Fruit fly (Drosophila melanogaster) whole organism, embryonic: Measurements from ENCODE around the gene trbl.

Experiments
- Atf3 ChIP-seq: fragments of 200-800 bp; sonication (Bioruptor generic); optimal IDR thresholded peaks from 3 replicates; lab custom pipeline; 2016; ENCODE audit warnings: missing biosample characterization, missing genetic modification characterization
- Bdp1 ChIP-seq: fragments of 200-800 bp; sonication (Bioruptor generic); optimal IDR thresholded peaks from 3 replicates; lab custom pipeline; 2016; ENCODE audit warnings: missing biosample characterization, missing genetic modification characterization
- CG10209 ChIP-seq: fragments of 200-800 bp; sonication (Bioruptor generic); optimal IDR thresholded peaks from 3 replicates; lab custom pipeline; 2017; ENCODE audit warnings: missing biosample characterization, mild to moderate bottlenecking, missing genetic modification characterization, missing genetic modification reagents
- CG10267 ChIP-seq: fragments of 200-800 bp; sonication (Bioruptor generic); optimal IDR thresholded peaks from 2 replicates; lab custom pipeline; 2018; ENCODE audit warnings: missing biosample characterization, mild to moderate bottlenecking, missing genetic modification characterization, moderate library complexity
- CG12391 ChIP-seq: fragments of 200-800 bp; sonication (Bioruptor generic); optimal IDR thresholded peaks from 3 replicates; lab custom pipeline; 2018; ENCODE audit warnings: missing biosample characterization, mild to moderate bottlenecking, missing genetic modification characterization, moderate library complexity
- CG1602 ChIP-seq: fragments of 200-800 bp; sonication (Bioruptor generic); optimal IDR thresholded peaks from 3 replicates; lab custom pipeline; 2016; ENCODE audit warnings: missing biosample characterization, missing genetic modification characterization
- CG16863 ChIP-seq: fragments of 200-800 bp; sonication (Bioruptor generic); optimal IDR thresholded peaks from 3 replicates; lab custom pipeline; 2016; ENCODE audit warnings: missing biosample characterization, missing genetic modification characterization
- CG2875 ChIP-seq: fragments of 200-800 bp; sonication (Bioruptor generic); optimal IDR thresholded peaks from 2 replicates; lab custom pipeline; 2017; ENCODE audit warnings: missing biosample characterization, mild to moderate bottlenecking, missing genetic modification characterization, missing genetic modification reagents
- CG33557 ChIP-seq: fragments of 200-800 bp; sonication (Bioruptor generic); optimal IDR thresholded peaks from 2 replicates; lab custom pipeline; 2019; ENCODE audit warnings: missing biosample characterization, mild to moderate bottlenecking, missing genetic modification characterization, moderate library complexity
- CG3407 ChIP-seq: fragments of 200-800 bp; sonication (Bioruptor generic); optimal IDR thresholded peaks from 2 replicates; lab custom pipeline; 2018; ENCODE audit warnings: missing biosample characterization, mild to moderate bottlenecking, missing genetic modification characterization
- CG4730 ChIP-seq: fragments of 200-800 bp; sonication (Bioruptor generic); IDR thresholded peaks from 2 replicates; pipeline ENCODE4 v1.3.6; 2022; ENCODE audit warnings: missing biosample characterization, missing genetic modification characterization
- CG7839 ChIP-seq: fragments of 200-800 bp; sonication (Bioruptor generic); optimal IDR thresholded peaks from 3 replicates; lab custom pipeline; 2018; ENCODE audit warnings: missing biosample characterization, mild to moderate bottlenecking, missing genetic modification characterization, moderate library complexity
- CG9609 ChIP-seq: fragments of 200-800 bp; sonication (Bioruptor generic); optimal IDR thresholded peaks from 3 replicates; lab custom pipeline; 2016; ENCODE audit warnings: missing biosample characterization, missing genetic modification characterization
- CTCF ChIP-seq: fragments of 200-800 bp; sonication (Bioruptor generic); optimal IDR thresholded peaks from 2 replicates; lab custom pipeline; 2017; ENCODE audit warnings: missing biosample characterization, mild to moderate bottlenecking, missing genetic modification characterization, moderate library complexity
- D ChIP-seq, 2 experiments: fragments of 200-800 bp in 1 of 2; fragments of >200 bp in 1 of 2; sonication (Bioruptor generic) in 1 of 2; optimal IDR thresholded peaks; 2 replicates in 1 of 2; 3 replicates in 1 of 2; lab custom pipeline; 2017; ENCODE audit warnings: mild to moderate bottlenecking in 1 of 2, missing biosample characterization in 1 of 2, missing genetic modification characterization in 1 of 2, missing genetic modification reagents in 1 of 2
- D19B ChIP-seq: fragments of 200-800 bp; sonication (Bioruptor generic); optimal IDR thresholded peaks from 2 replicates; lab custom pipeline; 2017; ENCODE audit warnings: missing biosample characterization, mild to moderate bottlenecking, missing genetic modification characterization
- Dad ChIP-seq: fragments of 200-800 bp; sonication (Bioruptor generic); optimal IDR thresholded peaks from 3 replicates; lab custom pipeline; 2016; ENCODE audit warnings: missing biosample characterization, missing genetic modification characterization
- Ets65A ChIP-seq: fragments of 200-800 bp; sonication (Bioruptor generic); peaks from one replicate; lab custom pipeline; 2016; ENCODE audit warnings: missing biosample characterization, missing genetic modification characterization
- Hey ChIP-seq: fragments of 200-800 bp; sonication (Bioruptor generic); optimal IDR thresholded peaks from 3 replicates; lab custom pipeline; 2018; ENCODE audit warnings: missing biosample characterization, mild to moderate bottlenecking, missing genetic modification characterization
- Mad ChIP-seq: fragments of 200-800 bp; sonication (Bioruptor generic); optimal IDR thresholded peaks from 2 replicates; lab custom pipeline; 2016; ENCODE audit warnings: missing biosample characterization, missing genetic modification characterization
- Myb ChIP-seq: fragments of 200-800 bp; sonication (Bioruptor generic); optimal IDR thresholded peaks from 2 replicates; lab custom pipeline; 2016; ENCODE audit warnings: missing biosample characterization, missing genetic modification characterization
- NC2β ChIP-seq: fragments of 200-800 bp; sonication (Bioruptor generic); optimal IDR thresholded peaks from 2 replicates; lab custom pipeline; 2016; ENCODE audit warnings: missing biosample characterization, missing genetic modification characterization
- Nf-YA ChIP-seq: fragments of 200-800 bp; sonication (Bioruptor generic); IDR thresholded peaks from 2 replicates; pipeline ENCODE4 v1.3.6; 2022; ENCODE audit warnings: missing biosample characterization, missing genetic modification characterization
- Oaz ChIP-seq: fragments of 200-800 bp; sonication (Bioruptor generic); IDR thresholded peaks from 2 replicates; pipeline ENCODE4 v1.3.6; 2022; ENCODE audit warnings: missing biosample characterization, missing genetic modification characterization
- Rfx ChIP-seq: fragments of 200-800 bp; sonication (Bioruptor generic); IDR thresholded peaks from 2 replicates; pipeline ENCODE4 v1.3.6; 2022; ENCODE audit warnings: missing biosample characterization, missing genetic modification characterization
- Six4 ChIP-seq: fragments of 200-800 bp; sonication (Bioruptor generic); optimal IDR thresholded peaks from 2 replicates; lab custom pipeline; 2016; ENCODE audit warnings: missing biosample characterization, missing genetic modification characterization
- Sox100B ChIP-seq: fragments of 200-800 bp; sonication (Bioruptor generic); optimal IDR thresholded peaks from 3 replicates; lab custom pipeline; 2018; ENCODE audit warnings: missing biosample characterization, mild to moderate bottlenecking, missing genetic modification characterization
- Sry-β ChIP-seq: fragments of 200-800 bp; sonication (Bioruptor generic); optimal IDR thresholded peaks from 2 replicates; lab custom pipeline; 2018; ENCODE audit warnings: missing biosample characterization, mild to moderate bottlenecking, missing genetic modification characterization, moderate library complexity
- Stat92E ChIP-seq, 3 experiments: fragments of >200 bp in 2 of 3; fragments of 200-800 bp in 1 of 3; sonication (Bioruptor generic) in 1 of 3; optimal IDR thresholded peaks; 2 replicates each; lab custom pipeline; 2017 to 2019; ENCODE audit warnings: missing biosample characterization in 3 of 3, missing genetic modification characterization in 3 of 3, mild to moderate bottlenecking in 1 of 3, moderate library complexity in 1 of 3
- Taf1 ChIP-seq: fragments of 200-800 bp; sonication (Bioruptor generic); IDR thresholded peaks from 2 replicates; pipeline ENCODE4 v1.3.6; 2022; ENCODE audit warnings: missing biosample characterization, missing genetic modification characterization
- amos ChIP-seq: fragments of 200-800 bp; sonication (Bioruptor generic); IDR thresholded peaks from 2 replicates; pipeline ENCODE4 v1.3.6; 2022; ENCODE audit warnings: missing biosample characterization, missing genetic modification characterization; ENCODE audit not compliant: partially characterized antibody
- bbx ChIP-seq: fragments of 200-800 bp; sonication (Bioruptor generic); IDR thresholded peaks from 2 replicates; pipeline ENCODE4 v1.3.6; 2022; ENCODE audit warnings: missing biosample characterization, missing genetic modification characterization; ENCODE audit not compliant: partially characterized antibody
- bcd ChIP-seq: fragments of 200-800 bp; sonication (Bioruptor generic); optimal IDR thresholded peaks from 2 replicates; lab custom pipeline; 2017; ENCODE audit warnings: missing biosample characterization, mild to moderate bottlenecking, missing genetic modification characterization
- bigmax ChIP-seq: fragments of 200-800 bp; sonication (Bioruptor generic); optimal IDR thresholded peaks from 2 replicates; lab custom pipeline; 2018; ENCODE audit warnings: missing biosample characterization, mild to moderate bottlenecking, missing genetic modification characterization
- crol ChIP-seq: fragments of 200-800 bp; sonication (Bioruptor generic); IDR thresholded peaks from 2 replicates; pipeline ENCODE4 v1.3.6; 2022; ENCODE audit warnings: missing biosample characterization, missing genetic modification characterization
- dm ChIP-seq: fragments of 200-800 bp; sonication (Bioruptor generic); optimal IDR thresholded peaks from 3 replicates; lab custom pipeline; 2016; ENCODE audit warnings: missing biosample characterization, missing genetic modification characterization
- en ChIP-seq: fragments of 200-800 bp; sonication (Bioruptor generic); optimal IDR thresholded peaks from 2 replicates; lab custom pipeline; 2016; ENCODE audit warnings: missing biosample characterization, missing genetic modification characterization
- gcm ChIP-seq: fragments of 200-800 bp; sonication (Bioruptor generic); optimal IDR thresholded peaks from 2 replicates; lab custom pipeline; 2019; ENCODE audit warnings: missing biosample characterization, mild to moderate bottlenecking, missing genetic modification characterization, moderate library complexity
- insv ChIP-seq, 2 experiments: fragments of 200-800 bp; sonication (Bioruptor generic); optimal IDR thresholded peaks; 3 replicates each; lab custom pipeline; 2016 to 2018; ENCODE audit warnings: missing biosample characterization in 2 of 2, missing genetic modification characterization in 2 of 2
- kni ChIP-seq: fragments of 200-800 bp; sonication (Bioruptor generic); optimal IDR thresholded peaks from 3 replicates; lab custom pipeline; 2017; ENCODE audit warnings: mild to moderate bottlenecking, missing biosample characterization, missing genetic modification reagents, missing genetic modification characterization
- nmo ChIP-seq: fragments of 200-800 bp; sonication (Bioruptor generic); optimal IDR thresholded peaks from 2 replicates; lab custom pipeline; 2018; ENCODE audit warnings: missing biosample characterization, mild to moderate bottlenecking, missing genetic modification characterization, moderate library complexity
- psq ChIP-seq: fragments of 200-800 bp; sonication (Bioruptor generic); optimal IDR thresholded peaks from 2 replicates; lab custom pipeline; 2017; ENCODE audit warnings: missing biosample characterization, missing genetic modification characterization
- ranshi ChIP-seq: fragments of 200-800 bp; sonication (Bioruptor generic); IDR thresholded peaks from 2 replicates; pipeline ENCODE4 v1.3.6; 2022; ENCODE audit warnings: missing biosample characterization, missing genetic modification characterization
- schlank ChIP-seq: fragments of 200-800 bp; sonication (Bioruptor generic); optimal IDR thresholded peaks from 2 replicates; lab custom pipeline; 2018; ENCODE audit warnings: missing biosample characterization, mild to moderate bottlenecking, missing genetic modification characterization
- sens-2 ChIP-seq: fragments of 200-800 bp; sonication (Bioruptor generic); IDR thresholded peaks from 2 replicates; pipeline ENCODE4 v1.3.6; 2022; ENCODE audit warnings: missing biosample characterization, missing genetic modification characterization
- slou ChIP-seq: fragments of 200-800 bp; sonication (Bioruptor generic); optimal IDR thresholded peaks from 3 replicates; lab custom pipeline; 2016; ENCODE audit warnings: missing biosample characterization, missing genetic modification characterization
- so ChIP-seq: fragments of 200-800 bp; sonication (Bioruptor generic); IDR thresholded peaks from 3 replicates; pipeline ENCODE4 v1.3.6; 2022; ENCODE audit warnings: missing biosample characterization, missing genetic modification characterization
- zfh1 ChIP-seq: fragments of 200-800 bp; sonication (Bioruptor generic); IDR thresholded peaks from 3 replicates; pipeline ENCODE4 v1.3.6; 2022; ENCODE audit warnings: missing biosample characterization, missing genetic modification characterization

Gene trbl

DNA sequence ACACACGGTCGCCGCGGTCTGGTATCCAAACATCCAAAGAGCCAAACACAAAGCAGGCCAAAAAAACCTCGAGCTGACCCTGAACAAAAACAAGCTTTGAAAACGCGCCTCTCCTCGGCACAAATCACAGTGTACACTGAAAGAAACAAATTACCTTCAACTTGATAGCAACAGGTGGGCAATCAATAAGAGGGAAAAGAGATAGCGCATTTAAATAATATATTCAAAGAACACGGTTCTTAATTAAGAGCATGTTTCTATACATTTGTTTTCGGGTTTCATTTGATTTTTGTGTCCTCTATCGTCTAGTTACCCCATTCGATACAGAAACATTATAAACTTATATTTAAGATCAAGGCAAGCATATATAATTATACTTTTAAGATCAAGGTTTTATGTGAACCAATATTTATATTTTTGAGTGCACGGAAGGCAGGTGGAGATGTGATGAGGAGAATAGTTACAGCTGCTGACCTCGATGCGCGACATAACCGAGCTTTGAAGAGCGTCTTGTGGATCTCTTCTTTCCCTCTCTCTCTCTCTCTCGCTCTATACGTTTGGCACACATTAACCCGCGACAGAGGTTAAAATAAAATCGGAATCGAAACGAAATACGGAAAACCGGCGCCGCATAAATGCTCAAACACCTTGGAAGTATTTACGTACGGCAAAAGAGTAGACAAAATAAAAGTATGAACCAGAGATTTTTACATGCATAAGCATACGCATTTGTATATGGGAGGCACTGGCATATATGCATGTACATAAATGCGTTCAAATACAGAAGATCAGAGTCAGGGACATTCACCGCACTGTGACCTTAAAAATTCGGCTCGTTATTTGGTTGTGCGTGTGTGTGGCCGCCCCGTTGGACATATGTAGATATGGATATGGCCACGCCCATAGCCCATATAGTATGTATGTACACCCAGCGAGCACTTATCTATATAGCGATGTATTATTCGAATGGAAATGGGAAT, 2.9 kb downstream of the trbl start (continued):
- TF ChIP-seq Sox100B (GFP tag; lab: Kevin White, UChicago) (peak; percentile 92), Myb (GFP tag; lab: Kevin White, UChicago) (peak; percentile 21), bbx (GFP tag; lab: Robert Waterston, UW) (no peak), CG12391 (tag; lab: Kevin White, UChicago) (peak; percentile 90), Oaz (GFP tag; lab: Robert Waterston, UW) (peak; percentile 59), insv (GFP tag; optimal IDR thresholded peaks at IDR 0.05; lab: Kevin White, UChicago) (peak in 1 of 2 experiments; percentile 12), Ets65A (GFP tag; lab: Kevin White, UChicago) (peak; percentile 91), dm (GFP tag; lab: Kevin White, UChicago) (peak; percentile 47), Rfx (GFP tag; lab: Robert Waterston, UW) (peak; percentile 80), zfh1 (GFP tag; lab: Robert Waterston, UW) (peak; percentile 64; the same call in 1 of the 3 replicates), kni (GFP tag; lab: Kevin White, UChicago) (peak; percentile 77), Bdp1 (GFP tag; lab: Kevin White, UChicago) (peak; percentile 63), so (peak; percentile 86), Taf1 (GFP tag; lab: Robert Waterston, UW) (peak; percentile 23; the same call in 1 of the 2 replicates), CG16863 (GFP tag; lab: Kevin White, UChicago) (peak; percentile 72), gcm (peak; percentile 84), CG3407 (GFP tag; lab: Kevin White, UChicago) (peak; percentile 82), CG4730 (GFP tag; lab: Robert Waterston, UW) (peak; percentile 26; the same call in 1 of the 2 replicates), schlank (peak; percentile 29), psq (GFP tag; lab: Kevin White, UChicago) (peak; percentile 10), CG9609 (GFP tag; lab: Kevin White, UChicago) (peak; percentile 72), NC2β (GFP tag; lab: Kevin White, UChicago) (peak; percentile 50), Sry-β (GFP tag; lab: Kevin White, UChicago) (peak; percentile 33), Six4 (GFP tag; lab: Kevin White, UChicago) (peak; percentile 69), bigmax (no peak), CTCF (peak; percentile 41), Atf3 (GFP tag; lab: Kevin White, UChicago) (peak; percentile 41), CG10267 (tag; lab: Kevin White, UChicago) (peak; percentile 82), CG2875 (GFP tag; lab: Kevin White, UChicago) (peak; percentile 80), Dad (peak; percentile 61), CG1602 (peak; percentile 85), CG33557 (peak; percentile 67), D (optimal IDR thresholded peaks at IDR 0.05; lab: Kevin White, UChicago) (no peak), D (GFP tag; optimal IDR thresholded peaks at IDR 0.05; lab: Kevin White, UChicago) (peak; percentile 77), crol (no peak), bcd (GFP tag; lab: Kevin White, UChicago) (peak; percentile 89), D19B (GFP tag; lab: Kevin White, UChicago) (peak; percentile 64), ranshi (GFP tag; lab: Robert Waterston, UW) (peak; percentile 72; the same call in 1 of the 2 replicates), nmo (peak; percentile 91), CG7839 (tag; lab: Kevin White, UChicago) (peak; percentile 91), en (GFP tag; lab: Kevin White, UChicago) (peak; percentile 2), Stat92E (GFP tag; optimal IDR thresholded peaks at IDR 0.05; lab: Kevin White, UChicago) (peak in 1 of 3 experiments; percentile 46), Mad (GFP tag; lab: Kevin White, UChicago) (peak; percentile 82), amos (GFP tag; lab: Robert Waterston, UW) (no peak), Hey (tag; lab: Kevin White, UChicago) (no peak), Nf-YA (GFP tag; lab: Robert Waterston, UW) (0 out of 2 replicates have a peak, but pooled peaks have one; percentile 39), sens-2 (no peak), CG10209 (GFP tag; lab: Kevin White, UChicago) (peak; percentile 83), slou (GFP tag; lab: Kevin White, UChicago) (peak; percentile 52)
